Worm (Caenorhabditis elegans) whole organism, mixed stage, embryonic: ENCODE measurements around the gene phf-5.
A peak's percentile ranks its signal among the peaks of the same experiment; 100 is the strongest.

Experiments
- M03D4.4 ChIP-seq: sonication (generic microtip); optimal IDR thresholded peaks from 2 replicates; lab custom pipeline; 2017; ENCODE audit warnings: mild to moderate bottlenecking, missing genetic modification characterization, missing compliant biosample characterization
- bed-3 ChIP-seq: fragments of 200-800 bp; sonication (Bioruptor generic); optimal IDR thresholded peaks from 3 replicates; lab custom pipeline; 2018; ENCODE audit warnings: mild to moderate bottlenecking, missing genetic modification characterization, moderate library complexity, missing compliant biosample characterization
- blmp-1 ChIP-seq: fragments of 150-350 bp; optimal IDR thresholded peaks from 2 replicates; lab custom pipeline; 2014; ENCODE audit warnings: missing biosample characterization, missing genetic modification characterization
- ceh-39 ChIP-seq: fragments of 150-350 bp; optimal IDR thresholded peaks from 2 replicates; lab custom pipeline; 2014; ENCODE audit warnings: missing biosample characterization, missing genetic modification characterization
- ceh-43 ChIP-seq: fragments of 200-800 bp; sonication (Bioruptor generic); optimal IDR thresholded peaks from 2 replicates; lab custom pipeline; 2018; ENCODE audit warnings: mild to moderate bottlenecking, missing genetic modification characterization, moderate library complexity, missing compliant biosample characterization
- ceh-83 ChIP-seq: fragments of 200-800 bp; sonication (Bioruptor generic); optimal IDR thresholded peaks from 2 replicates; lab custom pipeline; 2018; ENCODE audit warnings: mild to moderate bottlenecking, missing genetic modification characterization, missing compliant biosample characterization
- ces-1 ChIP-seq: fragments of 150-350 bp; optimal IDR thresholded peaks from 2 replicates; lab custom pipeline; 2014; ENCODE audit warnings: missing biosample characterization, missing genetic modification reagents, missing genetic modification characterization
- cnd-1 ChIP-seq: fragments of 200-800 bp; sonication (Bioruptor generic); optimal IDR thresholded peaks from 2 replicates; lab custom pipeline; 2018; ENCODE audit warnings: mild to moderate bottlenecking, missing genetic modification characterization, missing compliant biosample characterization
- drap-1 ChIP-seq: fragments of 200-800 bp; sonication (Bioruptor generic); optimal IDR thresholded peaks from 3 replicates; lab custom pipeline; 2018; ENCODE audit warnings: mild to moderate bottlenecking, missing genetic modification characterization, missing compliant biosample characterization
- elt-1 ChIP-seq: sonication (generic microtip); optimal IDR thresholded peaks from 2 replicates; lab custom pipeline; 2017; ENCODE audit warnings: missing genetic modification characterization, mild to moderate bottlenecking, missing compliant biosample characterization, antibody characterized with exemption, moderate library complexity, borderline replicate concordance; ENCODE audit not compliant: insufficient read depth
- elt-3 ChIP-seq: fragments of 150-350 bp; optimal IDR thresholded peaks from 2 replicates; lab custom pipeline; 2014; ENCODE audit warnings: missing biosample characterization, missing genetic modification characterization
- flh-1 ChIP-seq: fragments of 200-800 bp; sonication (Bioruptor generic); optimal IDR thresholded peaks from 2 replicates; lab custom pipeline; 2018; ENCODE audit warnings: mild to moderate bottlenecking, missing genetic modification characterization, moderate library complexity, missing compliant biosample characterization
- ham-2 ChIP-seq: fragments of 200-800 bp; sonication (Bioruptor generic); optimal IDR thresholded peaks from 2 replicates; lab custom pipeline; 2018; ENCODE audit warnings: mild to moderate bottlenecking, missing genetic modification characterization, missing compliant biosample characterization
- hlh-1 ChIP-seq: fragments of 150-350 bp; optimal IDR thresholded peaks from 2 replicates; lab custom pipeline; 2014; ENCODE audit warnings: missing biosample characterization, missing genetic modification reagents, missing genetic modification characterization
- lin-13 ChIP-seq: fragments of 150-350 bp; optimal IDR thresholded peaks from 2 replicates; lab custom pipeline; 2014; ENCODE audit warnings: missing biosample characterization, missing genetic modification characterization
- lin-32 ChIP-seq: fragments of 200-800 bp; sonication (Bioruptor generic); optimal IDR thresholded peaks from 2 replicates; lab custom pipeline; 2018; ENCODE audit warnings: mild to moderate bottlenecking, missing genetic modification characterization, missing compliant biosample characterization
- lsy-2 ChIP-seq: fragments of 150-350 bp; optimal IDR thresholded peaks from 2 replicates; lab custom pipeline; 2014; ENCODE audit warnings: missing biosample characterization, missing genetic modification characterization
- mab-5 ChIP-seq: fragments of 150-350 bp; optimal IDR thresholded peaks from 2 replicates; lab custom pipeline; 2014; ENCODE audit warnings: missing biosample characterization, missing genetic modification characterization
- mep-1 ChIP-seq: fragments of 150-350 bp; optimal IDR thresholded peaks from 2 replicates; lab custom pipeline; 2017; ENCODE audit warnings: missing biosample characterization, missing genetic modification reagents, missing genetic modification characterization, inconsistent platforms
- mls-2 ChIP-seq: sonication (generic microtip); optimal IDR thresholded peaks from 2 replicates; lab custom pipeline; 2016; ENCODE audit warnings: mild to moderate bottlenecking, missing genetic modification characterization, moderate library complexity, missing compliant biosample characterization
- nhr-12 ChIP-seq: fragments of 150-350 bp; optimal IDR thresholded peaks from 2 replicates; lab custom pipeline; 2014; ENCODE audit warnings: missing biosample characterization, missing genetic modification characterization
- nhr-2 ChIP-seq: fragments of 150-350 bp; optimal IDR thresholded peaks from 2 replicates; lab custom pipeline; 2014; ENCODE audit warnings: missing biosample characterization, missing genetic modification characterization
- nhr-237 ChIP-seq: fragments of 150-350 bp; optimal IDR thresholded peaks from 2 replicates; lab custom pipeline; 2014; ENCODE audit warnings: missing biosample characterization, missing genetic modification characterization
- nhr-28 ChIP-seq: fragments of 150-350 bp; optimal IDR thresholded peaks from 2 replicates; lab custom pipeline; 2014; ENCODE audit warnings: missing biosample characterization, missing genetic modification characterization
- nhr-76 ChIP-seq: sonication (generic microtip); optimal IDR thresholded peaks from 2 replicates; lab custom pipeline; 2017; ENCODE audit warnings: missing biosample characterization, missing genetic modification characterization
- sptf-1 ChIP-seq: sonication (generic microtip); optimal IDR thresholded peaks from 2 replicates; lab custom pipeline; 2017; ENCODE audit warnings: mild to moderate bottlenecking, missing genetic modification characterization, moderate library complexity, missing compliant biosample characterization
- tbx-8 ChIP-seq: fragments of 200-800 bp; sonication (Bioruptor generic); optimal IDR thresholded peaks from 2 replicates; lab custom pipeline; 2018; ENCODE audit warnings: mild to moderate bottlenecking, missing genetic modification characterization, moderate library complexity, missing compliant biosample characterization
- unc-120 ChIP-seq: sonication (generic microtip); optimal IDR thresholded peaks from 2 replicates; lab custom pipeline; 2017; ENCODE audit warnings: missing genetic modification characterization, missing compliant biosample characterization; ENCODE audit not compliant: poor library complexity, severe bottlenecking
- unc-39 ChIP-seq: fragments of 150-350 bp; optimal IDR thresholded peaks from 2 replicates; lab custom pipeline; 2014; ENCODE audit warnings: missing biosample characterization, missing genetic modification characterization
- unc-62 ChIP-seq: fragments of 150-350 bp; optimal IDR thresholded peaks from 2 replicates; lab custom pipeline; 2014; ENCODE audit warnings: missing biosample characterization, missing genetic modification reagents, missing genetic modification characterization
- zip-8 ChIP-seq: fragments of 150-350 bp; optimal IDR thresholded peaks from 2 replicates; lab custom pipeline; 2014; ENCODE audit warnings: missing biosample characterization, missing genetic modification characterization
- ztf-11 ChIP-seq: fragments of 150-350 bp; optimal IDR thresholded peaks from 2 replicates; lab custom pipeline; 2014; ENCODE audit warnings: missing biosample characterization, missing genetic modification characterization

Gene phf-5

ce11 chrIII:2308026-2308425 is 35.3 kb upstream of the phf-5 start, which contains the start of the genes fbxa-1 and Y54F10BM.20:
Gene fbxa-1, minus strand, starts transcription at chrIII:2308126.
Gene Y54F10BM.20, plus strand, starts transcription at chrIII:2308256.
- TF ChIP-seq zip-8 (tag; lab: Kevin White, UChicago): no peak
- TF ChIP-seq bed-3 (GFP tag; lab: Kevin White, UChicago): no peak
- no peak for TF ChIP-seq ceh-83 (GFP tag; lab: Kevin White, UChicago)
- no peak for TF ChIP-seq mab-5 (tag; lab: Kevin White, UChicago)
- TF ChIP-seq mep-1: no peak
- no peak for TF ChIP-seq ceh-43
- TF ChIP-seq ces-1: no peak

ce11 chrIII:2310996-2311395 is 32.4 kb upstream of the phf-5 start:
- TF ChIP-seq nhr-76 (tag; lab: Kevin White, UChicago) (no peak), M03D4.4 (tag; lab: Kevin White, UChicago) (no peak), ceh-83 (GFP tag; lab: Kevin White, UChicago) (no peak)

ce11 chrIII:2313985-2314494 is 29.3 kb upstream of the phf-5 start, which contains the start of the genes fbxa-66 and iffb-1:
Gene fbxa-66, minus strand, starts transcription at chrIII:2314035.
Gene iffb-1, plus strand, starts transcription at chrIII:2314436.
- TF ChIP-seq ceh-83 (GFP tag; lab: Kevin White, UChicago) (no peak), mls-2 (tag; lab: Kevin White, UChicago) (no peak), ces-1 (peak; percentile 44), flh-1 (no peak), zip-8 (tag; lab: Kevin White, UChicago) (no peak)

- TF ChIP-seq lin-32 (GFP tag; lab: Kevin White, UChicago) (no peak), blmp-1 (tag; lab: Kevin White, UChicago) (no peak), mep-1 (no peak), nhr-237 (tag; lab: Kevin White, UChicago) (no peak), ceh-39 (no peak), sptf-1 (no peak), unc-120 (no peak), nhr-12 (tag; lab: Kevin White, UChicago) (no peak), mls-2 (tag; lab: Kevin White, UChicago) (no peak), lin-13 (tag; lab: Kevin White, UChicago) (no peak)
Observed at ce11 chrIII:2314678-2315077, 28.7 kb upstream of the phf-5 start.

- TF ChIP-seq ceh-43 (no peak), unc-120 (no peak), nhr-12 (tag; lab: Kevin White, UChicago) (no peak), ham-2 (GFP tag; lab: Kevin White, UChicago) (no peak), unc-62 (GFP tag; lab: Kevin White, UChicago) (no peak), nhr-76 (tag; lab: Kevin White, UChicago) (no peak), elt-1 (no peak), tbx-8 (GFP tag; lab: Kevin White, UChicago) (no peak), ceh-83 (GFP tag; lab: Kevin White, UChicago) (no peak), cnd-1 (tag; lab: Kevin White, UChicago) (no peak), hlh-1 (tag; lab: Kevin White, UChicago) (no peak), nhr-2 (tag; lab: Kevin White, UChicago) (no peak), zip-8 (tag; lab: Kevin White, UChicago) (no peak), M03D4.4 (tag; lab: Kevin White, UChicago) (no peak), drap-1 (GFP tag; lab: Kevin White, UChicago) (no peak), ztf-11 (tag; lab: Kevin White, UChicago) (no peak), mls-2 (tag; lab: Kevin White, UChicago) (no peak), sptf-1 (no peak), lsy-2 (tag; lab: Kevin White, UChicago) (no peak)
Observed at ce11 chrIII:2316439-2316838, 26.9 kb upstream of the phf-5 start.

ce11 chrIII:2324703-2325102 is 18.7 kb upstream of the phf-5 start:
- TF ChIP-seq nhr-237 (tag; lab: Kevin White, UChicago) (no peak), unc-120 (no peak), elt-3 (tag; lab: Kevin White, UChicago) (no peak), nhr-12 (tag; lab: Kevin White, UChicago) (no peak), ces-1 (no peak), mep-1 (no peak), unc-62 (GFP tag; lab: Kevin White, UChicago) (no peak), ceh-43 (no peak), elt-1 (no peak), unc-39 (no peak), ham-2 (GFP tag; lab: Kevin White, UChicago) (no peak), blmp-1 (tag; lab: Kevin White, UChicago) (no peak), nhr-28 (tag; lab: Kevin White, UChicago) (no peak), tbx-8 (GFP tag; lab: Kevin White, UChicago) (no peak), nhr-2 (tag; lab: Kevin White, UChicago) (no peak), ceh-39 (no peak), bed-3 (GFP tag; lab: Kevin White, UChicago) (no peak), hlh-1 (tag; lab: Kevin White, UChicago) (no peak), cnd-1 (tag; lab: Kevin White, UChicago) (no peak), ztf-11 (tag; lab: Kevin White, UChicago) (no peak)
